Worm (Caenorhabditis elegans) whole organism, mixed stage, embryonic: ENCODE results near the gene Y22D7AL.16.

Experiments
- elt-1 ChIP-seq: sonication (generic microtip); optimal IDR thresholded peaks from 2 replicates; lab custom pipeline; 2017; ENCODE audit warnings: missing genetic modification characterization, mild to moderate bottlenecking, missing compliant biosample characterization, antibody characterized with exemption, moderate library complexity, borderline replicate concordance; ENCODE audit not compliant: insufficient read depth
- elt-3 ChIP-seq: fragments of 150-350 bp; optimal IDR thresholded peaks from 2 replicates; lab custom pipeline; 2014; ENCODE audit warnings: missing biosample characterization, missing genetic modification characterization
- ham-2 ChIP-seq: fragments of 200-800 bp; sonication (Bioruptor generic); optimal IDR thresholded peaks from 2 replicates; lab custom pipeline; 2018; ENCODE audit warnings: mild to moderate bottlenecking, missing genetic modification characterization, missing compliant biosample characterization
- hlh-1 ChIP-seq: fragments of 150-350 bp; optimal IDR thresholded peaks from 2 replicates; lab custom pipeline; 2014; ENCODE audit warnings: missing biosample characterization, missing genetic modification reagents, missing genetic modification characterization
- lin-32 ChIP-seq: fragments of 200-800 bp; sonication (Bioruptor generic); optimal IDR thresholded peaks from 2 replicates; lab custom pipeline; 2018; ENCODE audit warnings: mild to moderate bottlenecking, missing genetic modification characterization, missing compliant biosample characterization
- mep-1 ChIP-seq: fragments of 150-350 bp; optimal IDR thresholded peaks from 2 replicates; lab custom pipeline; 2017; ENCODE audit warnings: missing biosample characterization, missing genetic modification reagents, missing genetic modification characterization, inconsistent platforms
- nhr-28 ChIP-seq: fragments of 150-350 bp; optimal IDR thresholded peaks from 2 replicates; lab custom pipeline; 2014; ENCODE audit warnings: missing biosample characterization, missing genetic modification characterization
- nhr-76 ChIP-seq: sonication (generic microtip); optimal IDR thresholded peaks from 2 replicates; lab custom pipeline; 2017; ENCODE audit warnings: missing biosample characterization, missing genetic modification characterization
- pha-4 ChIP-seq: fragments of 150-350 bp; optimal IDR thresholded peaks from 2 replicates; lab custom pipeline; 2018; ENCODE audit warnings: missing biosample characterization, missing genetic modification reagents, missing genetic modification characterization
- snpc-4 ChIP-seq: fragments of 150-350 bp; optimal IDR thresholded peaks from 2 replicates; lab custom pipeline; 2014; ENCODE audit warnings: missing biosample characterization, missing genetic modification characterization
- sptf-1 ChIP-seq: sonication (generic microtip); optimal IDR thresholded peaks from 2 replicates; lab custom pipeline; 2017; ENCODE audit warnings: mild to moderate bottlenecking, missing genetic modification characterization, moderate library complexity, missing compliant biosample characterization

DNA sequence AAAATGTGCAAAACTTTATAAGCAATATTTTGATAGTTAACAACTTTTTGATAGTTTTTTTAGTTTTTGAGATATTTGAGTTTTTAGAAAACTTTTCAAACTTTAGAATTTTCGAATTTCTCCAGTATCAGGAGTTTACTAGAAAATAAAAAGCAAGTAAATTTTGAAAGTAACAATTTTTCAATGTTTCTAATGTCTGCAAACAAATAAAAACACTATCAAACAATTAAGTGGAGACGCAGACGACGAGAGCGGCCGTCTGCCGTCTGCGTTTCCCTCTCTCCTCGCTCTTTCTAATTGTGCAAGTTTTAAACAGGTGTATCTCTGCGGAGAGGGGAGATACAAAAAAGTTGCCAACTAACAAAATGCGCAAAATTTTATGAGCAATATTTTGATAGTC, 12.1 kb downstream of the Y22D7AL.16 start:
- TF ChIP-seq nhr-28 (tag; lab: Kevin White, UChicago) (no peak), lin-32 (GFP tag; lab: Kevin White, UChicago) (no peak), ham-2 (GFP tag; lab: Kevin White, UChicago) (no peak), elt-1 (no peak), hlh-1 (tag; lab: Kevin White, UChicago) (no peak), snpc-4 (tag; lab: Kevin White, UChicago) (no peak), mep-1 (tag; lab: Kevin White, UChicago) (no peak), elt-3 (no peak), sptf-1 (tag; lab: Kevin White, UChicago) (no peak), pha-4 (tag; lab: Kevin White, UChicago) (no peak), nhr-76 (tag; lab: Kevin White, UChicago) (no peak)
